Worm (Caenorhabditis elegans) whole organism, L4 larva: Measurements from ENCODE around the gene C45G9.12.
"Not testable (repeated sequence)": the region's sequence is repeated elsewhere in the genome, so short reads cannot be mapped to it uniquely, and the experiment has no call there.

ENCODE experiments used
- ceh-20 ChIP-seq: fragments of 200-800 bp; sonication (Bioruptor generic); IDR thresholded peaks from 2 replicates; pipeline ENCODE4 v1.3.6; 2022; ENCODE audit warnings: missing genetic modification reagents, missing genetic modification characterization, missing compliant biosample characterization
- ceh-32 ChIP-seq: sonication (generic microtip); optimal IDR thresholded peaks from 2 replicates; lab custom pipeline; 2016; ENCODE audit warnings: mild to moderate bottlenecking, missing genetic modification characterization, missing compliant biosample characterization; ENCODE audit not compliant: poor library complexity
- jun-1 ChIP-seq: fragments of 150-350 bp; optimal IDR thresholded peaks from 2 replicates; lab custom pipeline; 2014; ENCODE audit warnings: missing biosample characterization, missing genetic modification reagents, missing genetic modification characterization
- lin-13 ChIP-seq: fragments of 150-350 bp; optimal IDR thresholded peaks from 2 replicates; lab custom pipeline; 2014; ENCODE audit warnings: missing biosample characterization, missing genetic modification reagents, missing genetic modification characterization
- lin-29 ChIP-seq: fragments of 200-800 bp; sonication (Bioruptor generic); IDR thresholded peaks from 2 replicates; pipeline ENCODE4 v1.3.6; 2022; ENCODE audit warnings: missing genetic modification reagents, missing genetic modification characterization, missing compliant biosample characterization
- lin-39 ChIP-seq: fragments of 150-350 bp; optimal IDR thresholded peaks from 2 replicates; lab custom pipeline; 2014; ENCODE audit warnings: missing biosample characterization, missing genetic modification reagents, missing genetic modification characterization
- mdl-1 ChIP-seq, 2 experiments: fragments of 150-350 bp in 1 of 2; sonication (generic microtip) in 1 of 2; optimal IDR thresholded peaks; 2 replicates each; lab custom pipeline; 2014 to 2017; ENCODE audit warnings: missing biosample characterization in 2 of 2, missing genetic modification characterization in 2 of 2
- mxl-3 ChIP-seq: fragments of 200-800 bp; sonication (Bioruptor generic); optimal IDR thresholded peaks from 2 replicates; lab custom pipeline; 2018; ENCODE audit warnings: mild to moderate bottlenecking, missing genetic modification characterization, missing compliant biosample characterization
- nhr-102 ChIP-seq: sonication (generic microtip); optimal IDR thresholded peaks from 2 replicates; lab custom pipeline; 2016; ENCODE audit warnings: mild to moderate bottlenecking, missing genetic modification characterization, moderate library complexity, missing compliant biosample characterization
- nhr-11 ChIP-seq: fragments of 150-350 bp; optimal IDR thresholded peaks from 2 replicates; lab custom pipeline; 2014; ENCODE audit warnings: missing biosample characterization, missing genetic modification characterization
- nhr-237 ChIP-seq: sonication (generic microtip); optimal IDR thresholded peaks from 2 replicates; lab custom pipeline; 2017; ENCODE audit warnings: missing biosample characterization, missing genetic modification characterization
- nhr-28 ChIP-seq: fragments of 150-350 bp; optimal IDR thresholded peaks from 2 replicates; lab custom pipeline; 2014; ENCODE audit warnings: missing biosample characterization, missing genetic modification characterization
- nhr-76 ChIP-seq: fragments of 150-350 bp; optimal IDR thresholded peaks from 2 replicates; lab custom pipeline; 2014; ENCODE audit warnings: missing biosample characterization, missing genetic modification characterization
- ztf-11 ChIP-seq: fragments of 150-350 bp; optimal IDR thresholded peaks from 2 replicates; lab custom pipeline; 2014; ENCODE audit warnings: missing biosample characterization, missing genetic modification characterization

ce11 chrIII:5062406-5062805 lies 9.0 kb downstream of the C45G9.12 start, which contains the start of gene C45G9.4:
- TF ChIP-seq nhr-237 (tag; lab: Kevin White, UChicago); nhr-28 (tag; lab: Kevin White, UChicago); mxl-3; lin-39 (tag; lab: Kevin White, UChicago); lin-13 (GFP tag; lab: Kevin White, UChicago); lin-29; mdl-1 (tag; optimal IDR thresholded peaks at IDR 0.05; lab: Kevin White, UChicago); ceh-20 (GFP tag; lab: Robert Waterston, UW); nhr-102 (tag; lab: Kevin White, UChicago); nhr-11 (tag; lab: Kevin White, UChicago); nhr-76; ceh-32 (tag; lab: Kevin White, UChicago); ztf-11 (tag; lab: Kevin White, UChicago); jun-1 (tag; lab: Kevin White, UChicago): not testable (repeated sequence)
